Worm (Caenorhabditis elegans) whole organism, L3 larva: ENCODE results near the gene F27C8.2.

Source experiments
- R02D3.7 ChIP-seq: fragments of 150-350 bp; optimal IDR thresholded peaks from 2 replicates; lab custom pipeline; 2014; ENCODE audit warnings: missing biosample characterization, missing genetic modification characterization
- ZK546.5 ChIP-seq: sonication (generic microtip); optimal IDR thresholded peaks from 2 replicates; lab custom pipeline; 2017; ENCODE audit warnings: missing biosample characterization, missing genetic modification characterization
- aly-2 ChIP-seq: fragments of 150-350 bp; optimal IDR thresholded peaks from 2 replicates; lab custom pipeline; 2014; ENCODE audit warnings: missing biosample characterization, missing genetic modification characterization
- ceh-16 ChIP-seq: sonication (generic microtip); optimal IDR thresholded peaks from 2 replicates; lab custom pipeline; 2017; ENCODE audit warnings: missing biosample characterization, missing genetic modification characterization
- ceh-82 ChIP-seq: fragments of 150-350 bp; optimal IDR thresholded peaks from 2 replicates; lab custom pipeline; 2014; ENCODE audit warnings: missing biosample characterization, missing genetic modification characterization
- egl-27 ChIP-seq: sonication (generic microtip); optimal IDR thresholded peaks from 4 replicates; lab custom pipeline; 2017; ENCODE audit warnings: missing biosample characterization, missing genetic modification reagents, missing genetic modification characterization
- egl-5 ChIP-seq: fragments of 150-350 bp; optimal IDR thresholded peaks from 2 replicates; lab custom pipeline; 2017; ENCODE audit warnings: missing biosample characterization, missing genetic modification reagents, missing genetic modification characterization, inconsistent platforms
- elt-1 ChIP-seq: fragments of 150-350 bp; optimal IDR thresholded peaks from 2 replicates; lab custom pipeline; 2014; ENCODE audit warnings: missing biosample characterization, missing genetic modification characterization
- elt-2 ChIP-seq: sonication (generic microtip); optimal IDR thresholded peaks from 2 replicates; lab custom pipeline; 2016; ENCODE audit warnings: missing genetic modification reagents, mild to moderate bottlenecking, missing genetic modification characterization, missing compliant biosample characterization
- elt-3 ChIP-seq, 3 experiments: fragments of 150-350 bp in 1 of 3; sonication (generic microtip) in 2 of 3; optimal IDR thresholded peaks; 2 replicates in 2 of 3; 4 replicates in 1 of 3; lab custom pipeline; 2014 to 2017; ENCODE audit warnings: missing biosample characterization in 3 of 3, missing genetic modification characterization in 3 of 3
- eor-1 ChIP-seq, 2 experiments: fragments of 150-350 bp; optimal IDR thresholded peaks; 2 replicates each; lab custom pipeline; 2014 to 2018; ENCODE audit warnings: missing biosample characterization in 2 of 2, missing genetic modification characterization in 2 of 2
- fkh-10 ChIP-seq: sonication (generic microtip); optimal IDR thresholded peaks from 2 replicates; lab custom pipeline; 2017; ENCODE audit warnings: missing biosample characterization, missing genetic modification reagents, missing genetic modification characterization
- fkh-2 ChIP-seq: fragments of 150-350 bp; optimal IDR thresholded peaks from 2 replicates; lab custom pipeline; 2014; ENCODE audit warnings: missing biosample characterization, missing genetic modification reagents, missing genetic modification characterization
- fos-1 ChIP-seq: fragments of 150-350 bp; optimal IDR thresholded peaks from 2 replicates; lab custom pipeline; 2014; ENCODE audit warnings: missing biosample characterization, missing genetic modification characterization
- hmg-11 ChIP-seq: sonication (generic microtip); optimal IDR thresholded peaks from 2 replicates; lab custom pipeline; 2016; ENCODE audit warnings: missing genetic modification characterization, missing compliant biosample characterization
- jun-1 ChIP-seq: fragments of 150-350 bp; optimal IDR thresholded peaks from 2 replicates; lab custom pipeline; 2014; ENCODE audit warnings: missing biosample characterization, missing genetic modification reagents, missing genetic modification characterization
- lsy-12 ChIP-seq: sonication (generic microtip); optimal IDR thresholded peaks from 2 replicates; lab custom pipeline; 2016; ENCODE audit warnings: mild to moderate bottlenecking, missing genetic modification characterization, missing compliant biosample characterization
- mdl-1 ChIP-seq: fragments of 150-350 bp; optimal IDR thresholded peaks from 2 replicates; lab custom pipeline; 2014; ENCODE audit warnings: missing biosample characterization, missing genetic modification characterization
- mml-1 ChIP-seq: fragments of 150-350 bp; sonication (generic microtip); optimal IDR thresholded peaks from 3 replicates; lab custom pipeline; 2014; ENCODE audit warnings: missing biosample characterization, missing genetic modification characterization
- nhr-11 ChIP-seq: fragments of 150-350 bp; optimal IDR thresholded peaks from 2 replicates; lab custom pipeline; 2014; ENCODE audit warnings: missing biosample characterization, missing genetic modification characterization
- nhr-23 ChIP-seq: fragments of 150-350 bp; optimal IDR thresholded peaks from 2 replicates; lab custom pipeline; 2014; ENCODE audit warnings: missing biosample characterization, missing genetic modification reagents, missing genetic modification characterization
- nhr-237 ChIP-seq: fragments of 150-350 bp; optimal IDR thresholded peaks from 2 replicates; lab custom pipeline; 2014; ENCODE audit warnings: missing biosample characterization, missing genetic modification characterization
- nhr-25 ChIP-seq: sonication (generic microtip); optimal IDR thresholded peaks from 2 replicates; lab custom pipeline; 2017; ENCODE audit warnings: missing biosample characterization, missing genetic modification characterization
- nhr-28 ChIP-seq: fragments of 150-350 bp; optimal IDR thresholded peaks from 2 replicates; lab custom pipeline; 2014; ENCODE audit warnings: missing biosample characterization, missing genetic modification characterization
- nhr-43 ChIP-seq: sonication (generic microtip); optimal IDR thresholded peaks from 2 replicates; lab custom pipeline; 2016; ENCODE audit warnings: mild to moderate bottlenecking, missing genetic modification characterization, missing compliant biosample characterization; ENCODE audit not compliant: poor library complexity, severe bottlenecking
- nhr-67 ChIP-seq: fragments of 150-350 bp; optimal IDR thresholded peaks from 2 replicates; lab custom pipeline; 2014; ENCODE audit warnings: missing biosample characterization, missing genetic modification characterization
- nhr-76 ChIP-seq: fragments of 150-350 bp; sonication (generic microtip); optimal IDR thresholded peaks from 5 replicates; lab custom pipeline; 2014; ENCODE audit warnings: missing biosample characterization, missing genetic modification characterization
- pha-4 ChIP-seq: fragments of 150-350 bp; optimal IDR thresholded peaks from 2 replicates; lab custom pipeline; 2014; ENCODE audit warnings: missing biosample characterization, missing genetic modification reagents, missing genetic modification characterization
- pqm-1 ChIP-seq: fragments of 150-350 bp; optimal IDR thresholded peaks from 2 replicates; lab custom pipeline; 2017; ENCODE audit warnings: missing biosample characterization, missing genetic modification characterization, inconsistent platforms
- sea-2 ChIP-seq: fragments of 150-350 bp; sonication (generic microtip); optimal IDR thresholded peaks from 4 replicates; lab custom pipeline; 2014; ENCODE audit warnings: missing biosample characterization, missing genetic modification reagents, missing genetic modification characterization
- skn-1 ChIP-seq: fragments of 150-350 bp; optimal IDR thresholded peaks from 2 replicates; lab custom pipeline; 2014; ENCODE audit warnings: missing biosample characterization, missing genetic modification characterization
- snpc-4 ChIP-seq: fragments of 150-350 bp; optimal IDR thresholded peaks from 2 replicates; lab custom pipeline; 2014; ENCODE audit warnings: missing biosample characterization, missing genetic modification characterization
- tbx-2 ChIP-seq: sonication (generic microtip); optimal IDR thresholded peaks from 2 replicates; lab custom pipeline; 2016; ENCODE audit warnings: mild to moderate bottlenecking, missing genetic modification characterization, missing compliant biosample characterization
- unc-62 ChIP-seq: fragments of 150-350 bp; sonication (generic microtip); optimal IDR thresholded peaks from 4 replicates; lab custom pipeline; 2014; ENCODE audit warnings: missing biosample characterization, missing genetic modification reagents, missing genetic modification characterization
- zag-1 ChIP-seq: fragments of 150-350 bp; optimal IDR thresholded peaks from 2 replicates; lab custom pipeline; 2014; ENCODE audit warnings: missing biosample characterization, missing genetic modification characterization
- ztf-11 ChIP-seq: fragments of 150-350 bp; optimal IDR thresholded peaks from 2 replicates; lab custom pipeline; 2014; ENCODE audit warnings: missing biosample characterization, missing genetic modification characterization
- ztf-4 ChIP-seq: fragments of 150-350 bp; optimal IDR thresholded peaks from 2 replicates; lab custom pipeline; 2014; ENCODE audit warnings: missing biosample characterization, missing genetic modification characterization

The F27C8.2 gene

DNA sequence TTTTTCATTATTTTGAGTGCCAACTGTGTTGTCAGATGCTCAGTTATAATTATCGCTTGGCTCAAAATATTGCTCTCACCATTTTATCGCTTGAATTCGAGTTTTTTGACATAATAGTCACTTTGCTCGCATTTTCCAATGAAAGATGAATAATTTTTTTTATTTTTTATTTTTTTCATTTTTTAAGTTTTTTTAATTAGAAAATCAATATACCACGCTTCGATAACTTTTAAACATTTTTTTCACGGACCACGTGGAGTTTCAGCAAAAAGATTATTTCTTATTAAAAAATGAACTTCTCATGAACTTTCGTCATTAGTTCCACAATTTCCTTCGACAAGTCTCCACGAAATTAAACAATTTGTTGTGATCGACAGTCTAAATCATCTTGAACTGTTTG is 18.5 kb downstream of the F27C8.2 start, which contains the start of gene elt-1:
Gene elt-1, plus strand, starts transcription at position 301 of the 400 bp plus-strand sequence.
- TF ChIP-seq unc-62 (GFP tag; lab: Kevin White, UChicago) (no peak), elt-2 (tag; lab: Kevin White, UChicago) (no peak)

DNA sequence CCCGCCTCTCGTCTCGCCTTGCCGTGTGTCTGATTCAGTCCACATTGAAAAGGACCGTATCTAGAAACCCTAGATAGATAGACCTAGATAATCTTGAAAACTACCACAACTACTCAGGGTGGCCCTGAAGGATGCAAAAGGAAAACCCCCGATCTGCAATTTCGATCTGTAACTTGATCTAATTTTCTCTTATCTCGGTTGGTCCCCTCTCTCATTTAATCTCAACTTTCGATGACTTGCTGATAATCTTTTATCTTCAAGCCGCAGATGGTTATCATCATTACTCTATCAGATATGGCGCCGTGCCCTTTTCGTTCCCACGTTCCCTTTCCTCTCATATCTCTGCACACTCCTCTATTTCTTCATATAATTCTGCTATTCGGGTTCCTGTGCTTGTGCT is 19.4 kb downstream of the F27C8.2 start:
- TF ChIP-seq lsy-12 (tag; lab: Kevin White, UChicago) (peak; percentile 23), ceh-16 (tag; lab: Kevin White, UChicago) (peak; percentile 47), sea-2 (GFP tag; lab: Kevin White, UChicago) (no peak), nhr-43 (tag; lab: Kevin White, UChicago) (no peak), elt-1 (peak; percentile 100), nhr-23 (peak; percentile 86), fos-1 (tag; lab: Kevin White, UChicago) (no peak), nhr-28 (tag; lab: Kevin White, UChicago) (no peak), nhr-11 (no peak), nhr-25 (tag; lab: Kevin White, UChicago) (peak; percentile 67), eor-1 (tag; optimal IDR thresholded peaks at IDR 0.05; lab: Kevin White, UChicago) (no peak), ceh-82 (no peak)

DNA sequence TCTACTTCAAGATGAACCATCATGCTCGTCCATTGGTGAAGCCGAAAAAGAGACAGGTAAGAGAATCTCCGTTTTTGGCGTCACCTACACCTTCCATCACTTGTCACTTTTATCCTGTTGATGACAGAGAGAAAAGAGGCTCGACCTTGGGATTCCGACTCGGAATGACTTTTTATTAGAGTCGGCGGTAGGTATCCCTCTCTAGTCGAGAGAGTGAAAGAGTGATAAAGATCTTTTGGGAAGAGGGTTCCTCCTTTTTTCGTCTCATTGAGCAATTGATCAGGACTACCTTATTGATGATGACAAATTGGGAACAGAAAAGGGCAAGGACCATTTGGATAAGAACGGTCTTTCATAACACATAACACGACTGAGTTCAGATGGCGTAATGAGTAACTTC is 21.2 kb downstream of the F27C8.2 start:
- TF ChIP-seq nhr-76 (no peak), elt-1 (peak; percentile 96)

DNA sequence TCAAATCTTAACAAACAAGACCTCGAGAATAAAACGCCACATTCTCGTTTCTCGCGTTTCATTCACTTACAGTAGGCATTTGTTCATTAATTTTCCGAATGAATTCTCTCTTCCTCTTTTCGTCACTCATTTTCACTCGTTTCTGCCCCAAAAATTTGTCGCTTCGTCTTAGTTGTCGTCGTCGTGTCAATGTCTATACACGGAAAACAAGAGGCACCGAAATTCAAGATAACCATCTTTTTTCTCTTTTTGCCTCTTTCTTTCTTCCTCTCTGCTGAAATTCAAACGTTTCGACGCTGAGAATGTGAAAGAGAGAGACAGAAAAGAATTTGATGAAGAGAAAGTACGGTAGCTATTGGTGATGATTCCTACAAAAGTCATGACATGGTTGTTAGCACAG is 21.9 kb downstream of the F27C8.2 start:
- TF ChIP-seq nhr-25 (tag; lab: Kevin White, UChicago) (peak; percentile 61), tbx-2 (tag; lab: Kevin White, UChicago) (no peak), elt-1 (peak; percentile 99), unc-62 (GFP tag; lab: Kevin White, UChicago) (no peak), nhr-23 (peak; percentile 9)
- TF ChIP-seq, all 47 proteins: peak for 3

DNA sequence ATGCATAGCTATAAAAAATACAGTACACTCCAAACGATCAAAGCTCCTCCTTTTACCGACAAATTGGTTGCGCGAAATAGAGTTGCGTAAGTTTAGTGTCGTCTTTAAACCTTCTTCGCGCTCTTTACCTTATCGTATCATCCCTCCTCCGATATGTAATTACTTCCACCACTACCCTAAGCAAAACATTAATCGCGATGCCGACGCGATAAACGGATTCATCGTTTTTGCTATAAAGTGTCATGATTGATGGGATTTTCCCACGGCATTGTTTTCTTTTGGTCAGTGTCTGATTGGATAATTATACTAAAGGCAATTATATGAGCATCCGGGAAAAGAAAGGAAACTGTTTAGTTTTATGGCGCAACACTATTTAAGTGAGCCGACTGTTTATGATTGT is 22.7 kb downstream of the F27C8.2 start:
- TF ChIP-seq elt-1 = peak; percentile 92
- TF ChIP-seq unc-62 (GFP tag; lab: Kevin White, UChicago) = no peak

DNA sequence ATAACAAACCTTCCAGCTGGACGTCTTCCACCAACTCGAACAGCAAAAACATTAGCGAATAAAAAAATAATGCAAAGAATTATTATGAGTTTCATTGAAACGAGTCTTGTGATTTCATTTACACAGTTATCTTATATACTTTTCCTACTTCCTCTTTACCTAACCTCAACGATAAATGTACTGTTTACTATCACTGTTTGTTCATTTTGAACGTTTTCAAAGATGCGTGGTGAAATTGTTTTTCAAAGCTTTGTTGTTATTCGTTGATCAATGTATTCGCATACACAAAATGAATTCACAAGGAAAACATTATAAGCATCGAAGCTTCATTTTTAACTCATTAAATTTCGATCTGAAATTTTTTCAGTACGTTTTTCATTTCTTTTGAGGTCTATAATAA is 26.1 kb downstream of the F27C8.2 start, which contains the start of gene W09C2.7:
Gene W09C2.7, minus strand, starts transcription at position 101 of the 400 bp plus-strand sequence.
- TF ChIP-seq hmg-11 (tag; lab: Kevin White, UChicago) (no peak), nhr-76 (no peak), skn-1 (tag; lab: Kevin White, UChicago) (no peak), nhr-67 (tag; lab: Kevin White, UChicago) (no peak), unc-62 (GFP tag; lab: Kevin White, UChicago) (no peak), snpc-4 (no peak), eor-1 (tag; optimal IDR thresholded peaks at IDR 0.05; lab: Kevin White, UChicago) (no peak), elt-2 (tag; lab: Kevin White, UChicago) (no peak), pqm-1 (tag; lab: Kevin White, UChicago) (no peak), sea-2 (GFP tag; lab: Kevin White, UChicago) (no peak)

DNA sequence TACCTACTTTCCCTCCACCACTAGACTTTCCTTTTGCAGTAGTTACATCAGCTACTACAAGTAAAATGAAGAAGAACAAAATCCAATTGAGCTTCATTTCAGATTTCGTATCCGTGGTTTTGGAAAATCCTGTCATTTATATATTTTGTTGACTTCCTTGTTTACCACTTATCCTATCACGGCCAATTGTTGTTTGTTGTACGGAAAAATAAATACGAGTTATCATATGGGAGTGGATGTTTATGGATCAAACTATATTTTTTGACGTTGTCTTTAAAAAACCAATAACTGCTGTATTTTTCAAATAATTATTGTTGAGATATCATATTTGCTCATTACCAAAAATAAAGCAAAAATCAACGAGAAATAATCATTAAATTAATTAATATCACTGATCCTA is 27.1 kb downstream of the F27C8.2 start, which contains the start of gene W09C2.9:
Gene W09C2.9, minus strand, starts transcription at position 101 of the 400 bp plus-strand sequence.
- TF ChIP-seq pha-4 (tag; lab: Kevin White, UChicago) (no peak), zag-1 (tag; lab: Kevin White, UChicago) (no peak), unc-62 (GFP tag; lab: Kevin White, UChicago) (no peak), aly-2 (no peak), nhr-237 (tag; lab: Kevin White, UChicago) (no peak), ceh-82 (no peak), R02D3.7 (tag; lab: Kevin White, UChicago) (no peak), ZK546.5 (tag; lab: Kevin White, UChicago) (no peak)

DNA sequence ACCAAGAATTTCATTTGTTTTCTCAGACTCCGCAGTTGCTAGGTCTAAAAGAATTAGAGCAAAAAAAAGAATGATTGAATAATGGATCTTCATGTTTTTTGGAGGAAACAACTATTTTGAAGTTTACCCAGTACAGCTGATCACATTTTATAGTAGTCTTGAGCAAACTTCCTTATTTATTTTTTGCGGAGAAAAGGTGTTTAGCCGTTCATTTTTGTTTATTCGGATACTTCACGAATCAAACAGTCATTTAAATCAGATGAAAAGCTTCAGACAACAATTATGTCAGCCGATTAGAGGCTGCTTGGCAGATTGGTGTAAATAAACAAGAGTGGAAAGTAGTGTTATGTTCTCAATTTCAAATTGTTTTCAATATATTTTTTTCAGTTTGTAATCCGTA is 28.1 kb downstream of the F27C8.2 start, which contains the start of gene W09C2.8:
Gene W09C2.8, minus strand, starts transcription at position 101 of the 400 bp plus-strand sequence.
- TF ChIP-seq ZK546.5 (tag; lab: Kevin White, UChicago) = no peak
- no peak for TF ChIP-seq hmg-11 (tag; lab: Kevin White, UChicago)
- TF ChIP-seq elt-3 (tag; optimal IDR thresholded peaks at IDR 0.05; lab: Kevin White, UChicago) = no peak
- TF ChIP-seq mml-1 (tag; lab: Kevin White, UChicago) = no peak
- no peak for TF ChIP-seq ztf-4 (tag; lab: Kevin White, UChicago)
- TF ChIP-seq ceh-16 (tag; lab: Kevin White, UChicago) = no peak
- no peak for TF ChIP-seq egl-27 (tag; lab: Kevin White, UChicago)
- TF ChIP-seq fos-1 (tag; lab: Kevin White, UChicago) = no peak
- no peak for TF ChIP-seq nhr-25 (tag; lab: Kevin White, UChicago)
- TF ChIP-seq ceh-82 = no peak
- no peak for TF ChIP-seq ztf-11 (tag; lab: Kevin White, UChicago)
- no peak for TF ChIP-seq fkh-10 (GFP tag; lab: Kevin White, UChicago)
- TF ChIP-seq fkh-2 (tag; lab: Kevin White, UChicago) = no peak
- no peak for TF ChIP-seq nhr-11
- no peak for TF ChIP-seq jun-1 (tag; lab: Kevin White, UChicago)
- no peak for TF ChIP-seq mdl-1 (tag; lab: Kevin White, UChicago)
- TF ChIP-seq aly-2 = no peak
- no peak for TF ChIP-seq pqm-1 (tag; lab: Kevin White, UChicago)
- TF ChIP-seq egl-5 (tag; lab: Kevin White, UChicago) = no peak
- TF ChIP-seq, all 47 proteins: peak for 0
